Fruit fly (Drosophila melanogaster) whole organism, prepupa: Measurements from ENCODE around the gene Rh4.

Experiments
- Ets21C ChIP-seq: fragments of 200-800 bp; sonication (Bioruptor generic); optimal IDR thresholded peaks from 3 replicates; lab custom pipeline; 2016; ENCODE audit warnings: missing biosample characterization, missing genetic modification characterization
- spab ChIP-seq: fragments of 200-800 bp; sonication (Bioruptor generic); optimal IDR thresholded peaks from 2 replicates; lab custom pipeline; 2017; ENCODE audit warnings: missing biosample characterization, mild to moderate bottlenecking, missing genetic modification characterization, missing genetic modification reagents

DNA sequence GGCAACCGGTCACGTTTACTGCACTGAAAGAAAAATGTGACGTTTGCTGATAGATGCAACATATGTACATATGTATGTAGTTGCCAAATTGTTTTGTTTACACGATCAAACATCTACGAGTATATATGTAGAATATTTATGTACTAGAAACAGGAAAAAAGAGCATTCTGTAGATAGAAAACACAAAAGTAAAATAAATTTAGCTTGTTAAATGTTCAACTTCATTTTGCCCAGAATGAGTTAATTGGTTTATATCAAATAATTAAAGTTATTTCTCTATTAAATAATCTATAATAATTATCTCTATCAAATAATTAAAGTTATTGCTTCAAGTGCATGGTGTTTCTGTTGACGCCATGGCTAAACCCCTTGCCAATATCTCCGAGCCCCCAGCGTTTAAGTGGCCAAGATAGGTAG, 10.8 kb upstream of the Rh4 start:
- TF ChIP-seq Ets21C (GFP tag; lab: Kevin White, UChicago) (no peak), spab (GFP tag; lab: Kevin White, UChicago) (peak; percentile 57)
